Fruit fly (Drosophila melanogaster): Measurements from ENCODE around the gene Scgdelta.
A peak's percentile ranks its signal among the peaks of the same experiment; 100 is the strongest.

The Scgdelta gene

DNA sequence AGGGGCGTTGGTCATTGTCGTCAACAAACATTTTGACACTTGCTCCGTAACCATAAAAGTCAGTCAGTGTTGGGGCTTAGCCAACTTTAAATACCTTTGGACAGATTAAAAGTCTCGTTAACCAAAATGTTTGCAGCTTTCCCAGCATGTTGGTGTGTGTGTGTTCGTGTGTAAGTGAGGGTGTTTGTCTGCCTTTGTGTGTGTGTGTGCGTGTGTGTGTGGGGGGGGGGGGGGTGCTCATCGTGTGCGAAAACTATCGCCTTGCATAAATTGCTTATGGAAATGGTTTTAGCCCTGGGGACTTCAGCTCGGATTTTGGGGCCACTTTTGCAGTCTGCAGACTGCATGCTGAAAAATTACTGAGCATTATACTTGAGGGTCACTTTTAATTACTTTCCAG is 39.0 kb downstream of the Scgdelta start:
- TF ChIP-seq Pif1B (GFP tag; optimal IDR thresholded peaks at IDR 0.05) (no peak), Snoo (tag; optimal IDR thresholded peaks at IDR 0.05) (no peak), CG17806 (tag; optimal IDR thresholded peaks at IDR 0.05) (no peak), CG32121 (GFP tag; IDR thresholded peaks at IDR 0.05) (no peak), CG9948 (tag; optimal IDR thresholded peaks at IDR 0.05) (no peak), CG13204 (GFP tag; optimal IDR thresholded peaks at IDR 0.05) (no peak), rn (GFP tag; IDR thresholded peaks at IDR 0.05) (no peak), CG10348 (GFP tag; IDR thresholded peaks at IDR 0.05) (no peak), CG12605 (GFP tag; IDR thresholded peaks at IDR 0.05) (no peak), Ets98B (GFP tag; IDR thresholded peaks at IDR 0.05) (no peak), CG15710 (tag; optimal IDR thresholded peaks at IDR 0.05) (no peak), CG8159 (tag; optimal IDR thresholded peaks at IDR 0.05) (no peak), fd96Ca (GFP tag; IDR thresholded peaks at IDR 0.05) (no peak), D1 (tag; optimal IDR thresholded peaks at IDR 0.05) (no peak), gl (tag; optimal IDR thresholded peaks at IDR 0.05) (no peak), CG8301 (tag; optimal IDR thresholded peaks at IDR 0.05) (no peak)

DNA sequence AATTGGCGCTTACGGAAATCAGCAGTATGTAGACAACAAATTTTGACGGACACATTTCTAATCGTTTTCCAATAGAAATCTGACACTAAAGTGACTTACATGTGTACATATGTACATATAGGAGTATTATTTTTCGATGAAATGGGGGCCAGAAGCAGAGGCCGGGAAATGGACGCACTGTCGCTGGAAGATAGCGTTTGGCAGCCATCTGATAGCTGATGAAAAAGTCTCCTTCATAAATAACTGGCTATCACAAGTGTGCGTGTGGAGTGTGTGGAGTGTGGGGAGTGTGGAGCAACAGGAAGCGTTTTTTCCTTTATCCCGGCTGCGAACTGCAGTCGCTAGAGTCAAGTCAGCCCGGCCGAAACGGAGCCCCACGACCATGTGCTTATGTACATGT is 43.8 kb downstream of the Scgdelta start, which contains the start of gene CG3795:
CG3795 (minus strand) TSS at position 101 of the 400 bp plus-strand sequence.
- TF ChIP-seq Pif1B (GFP tag; optimal IDR thresholded peaks at IDR 0.05) (no peak), CG15710 (tag; optimal IDR thresholded peaks at IDR 0.05) (no peak), rn (GFP tag; IDR thresholded peaks at IDR 0.05) (no peak), CG4496 (GFP tag; IDR thresholded peaks at IDR 0.05) (no peak), CG8159 (tag; optimal IDR thresholded peaks at IDR 0.05) (no peak), fd96Ca (GFP tag; IDR thresholded peaks at IDR 0.05) (no peak), CG14655 (GFP tag; optimal IDR thresholded peaks at IDR 0.05) (no peak), CG34367 (tag; optimal IDR thresholded peaks at IDR 0.05) (no peak), Ets98B (GFP tag; IDR thresholded peaks at IDR 0.05) (no peak)

DNA sequence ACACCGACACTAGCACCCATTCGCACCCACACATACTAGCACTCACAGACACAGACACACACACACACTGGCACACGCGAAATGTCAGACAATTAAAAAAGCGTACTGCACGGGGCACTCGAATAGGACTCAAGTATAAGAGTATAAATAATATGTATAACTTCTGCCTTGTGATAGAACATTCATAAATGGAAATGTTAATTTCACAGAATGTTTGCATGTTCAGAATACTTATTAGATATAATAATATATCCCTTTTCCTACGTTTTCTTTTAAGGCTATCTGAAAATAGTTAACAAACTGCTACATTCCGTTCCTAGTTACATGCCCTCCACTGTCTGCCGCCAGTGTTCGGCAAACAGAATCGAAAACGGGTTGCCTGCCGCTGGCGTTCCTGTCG is 47.9 kb downstream of the Scgdelta start:
- peak; percentile 5 for TF ChIP-seq CG34367 (tag; optimal IDR thresholded peaks at IDR 0.05)
- no peak for TF ChIP-seq Ets98B (GFP tag; IDR thresholded peaks at IDR 0.05)
- TF ChIP-seq CG13204 (GFP tag; optimal IDR thresholded peaks at IDR 0.05): no peak
- no peak for TF ChIP-seq CG12605 (GFP tag; IDR thresholded peaks at IDR 0.05)
- no peak for TF ChIP-seq CG32121 (GFP tag; IDR thresholded peaks at IDR 0.05)
- TF ChIP-seq CG8159 (tag; optimal IDR thresholded peaks at IDR 0.05): peak; percentile 57
- peak; percentile 26 for TF ChIP-seq CG15710 (tag; optimal IDR thresholded peaks at IDR 0.05)
- TF ChIP-seq gl (tag; optimal IDR thresholded peaks at IDR 0.05): no peak
- peak; percentile 22 for TF ChIP-seq CG9948 (tag; optimal IDR thresholded peaks at IDR 0.05)
- TF ChIP-seq CG17806 (tag; optimal IDR thresholded peaks at IDR 0.05): peak; percentile 35
- TF ChIP-seq CG4496 (GFP tag; IDR thresholded peaks at IDR 0.05): no peak
- TF ChIP-seq Pif1B (GFP tag; optimal IDR thresholded peaks at IDR 0.05): no peak
- TF ChIP-seq D1 (tag; optimal IDR thresholded peaks at IDR 0.05): no peak
- peak; percentile 6 for TF ChIP-seq Pif1A (GFP tag; optimal IDR thresholded peaks at IDR 0.05)

DNA sequence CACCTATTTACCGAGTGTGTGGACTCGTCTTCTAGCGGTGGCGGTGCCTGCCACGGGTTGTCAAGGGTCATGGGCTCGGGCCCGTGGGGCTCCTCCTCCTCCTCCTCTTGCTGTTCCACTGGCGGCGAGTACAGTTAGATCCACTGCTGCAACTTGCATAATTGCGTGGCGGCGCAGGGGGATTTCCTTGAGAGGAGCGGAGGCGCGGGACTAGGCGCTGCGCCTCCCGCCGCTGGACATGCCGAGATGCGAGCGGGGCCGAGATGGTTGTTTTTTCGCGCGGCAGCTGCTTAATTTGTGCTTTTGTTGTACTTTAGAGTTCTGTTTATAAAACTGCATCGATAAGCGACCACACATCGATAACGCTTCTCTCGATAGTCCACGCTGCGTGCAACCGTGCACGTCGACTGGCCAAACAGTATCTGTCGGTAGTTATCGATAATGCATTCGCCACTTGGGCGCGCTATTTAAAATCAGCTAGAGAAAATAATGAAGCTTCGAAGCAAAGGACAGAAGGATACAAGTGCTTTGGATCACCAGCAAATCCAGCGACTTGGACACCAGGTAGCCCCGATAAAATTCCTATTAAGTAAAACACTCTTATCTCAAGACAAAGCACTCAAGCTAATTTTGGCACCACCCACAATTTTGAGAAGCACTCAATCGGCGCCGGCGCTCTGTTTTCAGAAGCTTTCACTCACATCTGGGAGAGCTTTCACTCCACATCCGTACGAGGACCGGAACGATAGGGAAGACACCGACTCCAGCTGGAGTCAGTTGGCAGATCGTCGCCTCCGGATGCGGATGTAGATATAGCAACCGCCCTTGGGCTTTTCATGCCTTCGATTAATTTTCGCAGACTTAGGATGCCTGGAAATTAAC is 58.1 kb downstream of the Scgdelta start, which contains the start of gene a6:
a6 (minus strand) TSS at position 361 of the 882 bp plus-strand sequence.
- TF ChIP-seq CG32121 (GFP tag; IDR thresholded peaks at IDR 0.05) (no peak), Ets98B (GFP tag; IDR thresholded peaks at IDR 0.05) (no peak), fd96Ca (GFP tag; IDR thresholded peaks at IDR 0.05) (peak; percentile 15; the same call in 1 of the 3 replicates), CG34367 (tag; optimal IDR thresholded peaks at IDR 0.05) (no peak)

DNA sequence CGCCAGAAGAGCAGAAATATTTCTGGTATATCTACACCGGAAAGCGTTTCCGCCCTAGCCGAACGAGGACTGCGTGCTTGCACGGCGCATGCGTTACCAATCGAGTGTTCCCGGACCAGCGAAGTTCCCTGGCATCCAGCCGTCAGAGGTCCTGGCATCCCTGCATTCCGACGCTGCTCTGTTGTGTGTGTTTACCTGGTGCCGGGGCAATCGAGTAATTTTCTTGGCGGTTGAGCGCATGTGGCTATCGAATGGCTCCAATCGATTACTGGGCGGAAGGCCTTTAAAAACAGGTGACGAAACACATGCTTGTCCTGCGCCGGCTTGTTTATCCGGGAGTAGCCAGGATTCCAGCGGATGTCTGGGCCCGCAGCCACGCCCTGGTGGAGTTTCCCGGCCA is 61.3 kb downstream of the Scgdelta start, which contains the start of gene CG32809:
CG32809 (minus strand) TSS at position 216 of the 400 bp plus-strand sequence.
- TF ChIP-seq CG4496 (GFP tag; IDR thresholded peaks at IDR 0.05) (no peak), CG32121 (GFP tag; IDR thresholded peaks at IDR 0.05) (no peak), EcR (GFP tag; optimal IDR thresholded peaks at IDR 0.05) (no peak), Ets98B (GFP tag; IDR thresholded peaks at IDR 0.05) (no peak), Pif1B (GFP tag; optimal IDR thresholded peaks at IDR 0.05) (no peak), CG14655 (GFP tag; optimal IDR thresholded peaks at IDR 0.05) (no peak), CG13204 (GFP tag; optimal IDR thresholded peaks at IDR 0.05) (no peak), D1 (tag; optimal IDR thresholded peaks at IDR 0.05) (no peak), fd96Ca (GFP tag; IDR thresholded peaks at IDR 0.05) (no peak)

DNA sequence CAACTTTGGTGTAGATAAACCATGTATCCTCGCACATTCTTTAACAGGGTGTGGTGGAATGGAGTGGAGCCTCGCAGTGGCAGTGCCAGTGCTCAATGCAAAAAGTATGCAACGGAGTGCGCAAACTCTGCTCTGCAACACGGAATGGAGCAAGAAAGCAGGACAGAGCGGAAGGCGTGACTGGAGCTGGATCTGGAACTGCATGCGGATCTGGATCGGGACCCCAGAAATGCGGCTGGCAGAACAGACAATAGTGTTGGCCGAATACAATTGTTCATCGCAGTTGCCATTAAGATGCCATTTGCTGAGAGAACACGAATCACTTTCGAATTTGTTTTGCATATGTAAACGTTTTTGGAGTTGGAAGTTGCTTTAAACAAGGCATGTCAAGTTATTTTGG is 62.4 kb downstream of the Scgdelta start:
- TF ChIP-seq fd96Ca (GFP tag; IDR thresholded peaks at IDR 0.05) (no peak), CG14655 (GFP tag; optimal IDR thresholded peaks at IDR 0.05) (no peak)

DNA sequence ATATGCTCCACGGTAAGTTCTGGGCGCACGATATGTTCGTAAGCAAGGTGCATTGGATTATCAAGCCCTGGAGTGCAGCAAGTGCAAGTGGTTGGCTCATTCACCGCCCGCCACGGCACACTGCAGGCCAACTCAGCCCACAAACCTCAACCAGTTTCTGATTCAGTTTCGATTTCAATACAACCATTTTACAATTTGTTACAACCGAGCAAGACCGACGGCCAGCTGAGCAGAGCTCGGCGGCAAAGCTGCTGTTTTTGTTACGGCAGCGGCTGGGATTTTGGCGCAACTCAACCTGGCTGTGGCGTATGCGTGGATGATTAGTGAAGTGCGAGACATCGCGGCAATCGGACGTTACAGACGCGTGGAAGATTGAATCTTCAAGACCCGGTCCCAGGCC is 67.6 kb downstream of the Scgdelta start, which contains the start of gene b6:
b6 (plus strand) TSS at position 320 of the 400 bp plus-strand sequence.
- TF ChIP-seq CG15710 (tag; optimal IDR thresholded peaks at IDR 0.05) (no peak), CG4496 (GFP tag; IDR thresholded peaks at IDR 0.05) (no peak), CG9948 (tag; optimal IDR thresholded peaks at IDR 0.05) (no peak)
